Worm (Caenorhabditis elegans) whole organism, mixed stage, embryonic: ENCODE measurements around the gene F14E5.8.

Source experiments
- M03D4.4 ChIP-seq: sonication (generic microtip); optimal IDR thresholded peaks from 2 replicates; lab custom pipeline; 2017; ENCODE audit warnings: mild to moderate bottlenecking, missing genetic modification characterization, missing compliant biosample characterization
- bed-3 ChIP-seq: fragments of 200-800 bp; sonication (Bioruptor generic); optimal IDR thresholded peaks from 3 replicates; lab custom pipeline; 2018; ENCODE audit warnings: mild to moderate bottlenecking, missing genetic modification characterization, moderate library complexity, missing compliant biosample characterization
- blmp-1 ChIP-seq: fragments of 150-350 bp; optimal IDR thresholded peaks from 2 replicates; lab custom pipeline; 2014; ENCODE audit warnings: missing biosample characterization, missing genetic modification characterization
- ceh-39 ChIP-seq: fragments of 150-350 bp; optimal IDR thresholded peaks from 2 replicates; lab custom pipeline; 2014; ENCODE audit warnings: missing biosample characterization, missing genetic modification characterization
- ceh-43 ChIP-seq: fragments of 200-800 bp; sonication (Bioruptor generic); optimal IDR thresholded peaks from 2 replicates; lab custom pipeline; 2018; ENCODE audit warnings: mild to moderate bottlenecking, missing genetic modification characterization, moderate library complexity, missing compliant biosample characterization
- ceh-83 ChIP-seq: fragments of 200-800 bp; sonication (Bioruptor generic); optimal IDR thresholded peaks from 2 replicates; lab custom pipeline; 2018; ENCODE audit warnings: mild to moderate bottlenecking, missing genetic modification characterization, missing compliant biosample characterization
- cnd-1 ChIP-seq: fragments of 200-800 bp; sonication (Bioruptor generic); optimal IDR thresholded peaks from 2 replicates; lab custom pipeline; 2018; ENCODE audit warnings: mild to moderate bottlenecking, missing genetic modification characterization, missing compliant biosample characterization
- drap-1 ChIP-seq: fragments of 200-800 bp; sonication (Bioruptor generic); optimal IDR thresholded peaks from 3 replicates; lab custom pipeline; 2018; ENCODE audit warnings: mild to moderate bottlenecking, missing genetic modification characterization, missing compliant biosample characterization
- elt-1 ChIP-seq: sonication (generic microtip); optimal IDR thresholded peaks from 2 replicates; lab custom pipeline; 2017; ENCODE audit warnings: missing genetic modification characterization, mild to moderate bottlenecking, missing compliant biosample characterization, antibody characterized with exemption, moderate library complexity, borderline replicate concordance; ENCODE audit not compliant: insufficient read depth
- elt-3 ChIP-seq: fragments of 150-350 bp; optimal IDR thresholded peaks from 2 replicates; lab custom pipeline; 2014; ENCODE audit warnings: missing biosample characterization, missing genetic modification characterization
- flh-1 ChIP-seq: fragments of 200-800 bp; sonication (Bioruptor generic); optimal IDR thresholded peaks from 2 replicates; lab custom pipeline; 2018; ENCODE audit warnings: mild to moderate bottlenecking, missing genetic modification characterization, moderate library complexity, missing compliant biosample characterization
- ham-2 ChIP-seq: fragments of 200-800 bp; sonication (Bioruptor generic); optimal IDR thresholded peaks from 2 replicates; lab custom pipeline; 2018; ENCODE audit warnings: mild to moderate bottlenecking, missing genetic modification characterization, missing compliant biosample characterization
- hlh-1 ChIP-seq: fragments of 150-350 bp; optimal IDR thresholded peaks from 2 replicates; lab custom pipeline; 2014; ENCODE audit warnings: missing biosample characterization, missing genetic modification reagents, missing genetic modification characterization
- lin-13 ChIP-seq: fragments of 150-350 bp; optimal IDR thresholded peaks from 2 replicates; lab custom pipeline; 2014; ENCODE audit warnings: missing biosample characterization, missing genetic modification characterization
- lin-32 ChIP-seq: fragments of 200-800 bp; sonication (Bioruptor generic); optimal IDR thresholded peaks from 2 replicates; lab custom pipeline; 2018; ENCODE audit warnings: mild to moderate bottlenecking, missing genetic modification characterization, missing compliant biosample characterization
- lsy-2 ChIP-seq: fragments of 150-350 bp; optimal IDR thresholded peaks from 2 replicates; lab custom pipeline; 2014; ENCODE audit warnings: missing biosample characterization, missing genetic modification characterization
- mab-5 ChIP-seq: fragments of 150-350 bp; optimal IDR thresholded peaks from 2 replicates; lab custom pipeline; 2014; ENCODE audit warnings: missing biosample characterization, missing genetic modification characterization
- mep-1 ChIP-seq: fragments of 150-350 bp; optimal IDR thresholded peaks from 2 replicates; lab custom pipeline; 2017; ENCODE audit warnings: missing biosample characterization, missing genetic modification reagents, missing genetic modification characterization, inconsistent platforms
- mls-2 ChIP-seq: sonication (generic microtip); optimal IDR thresholded peaks from 2 replicates; lab custom pipeline; 2016; ENCODE audit warnings: mild to moderate bottlenecking, missing genetic modification characterization, moderate library complexity, missing compliant biosample characterization
- nhr-12 ChIP-seq: fragments of 150-350 bp; optimal IDR thresholded peaks from 2 replicates; lab custom pipeline; 2014; ENCODE audit warnings: missing biosample characterization, missing genetic modification characterization
- nhr-2 ChIP-seq: fragments of 150-350 bp; optimal IDR thresholded peaks from 2 replicates; lab custom pipeline; 2014; ENCODE audit warnings: missing biosample characterization, missing genetic modification characterization
- nhr-237 ChIP-seq: fragments of 150-350 bp; optimal IDR thresholded peaks from 2 replicates; lab custom pipeline; 2014; ENCODE audit warnings: missing biosample characterization, missing genetic modification characterization
- nhr-28 ChIP-seq: fragments of 150-350 bp; optimal IDR thresholded peaks from 2 replicates; lab custom pipeline; 2014; ENCODE audit warnings: missing biosample characterization, missing genetic modification characterization
- nhr-76 ChIP-seq: sonication (generic microtip); optimal IDR thresholded peaks from 2 replicates; lab custom pipeline; 2017; ENCODE audit warnings: missing biosample characterization, missing genetic modification characterization
- pha-4 ChIP-seq: fragments of 150-350 bp; optimal IDR thresholded peaks from 2 replicates; lab custom pipeline; 2018; ENCODE audit warnings: missing biosample characterization, missing genetic modification reagents, missing genetic modification characterization
- sem-2 ChIP-seq: fragments of 200-800 bp; sonication (Bioruptor generic); optimal IDR thresholded peaks from 2 replicates; lab custom pipeline; 2018; ENCODE audit warnings: mild to moderate bottlenecking, missing genetic modification characterization, missing compliant biosample characterization
- snpc-4 ChIP-seq: fragments of 150-350 bp; optimal IDR thresholded peaks from 2 replicates; lab custom pipeline; 2014; ENCODE audit warnings: missing biosample characterization, missing genetic modification characterization
- sptf-1 ChIP-seq: sonication (generic microtip); optimal IDR thresholded peaks from 2 replicates; lab custom pipeline; 2017; ENCODE audit warnings: mild to moderate bottlenecking, missing genetic modification characterization, moderate library complexity, missing compliant biosample characterization
- tbx-8 ChIP-seq: fragments of 200-800 bp; sonication (Bioruptor generic); optimal IDR thresholded peaks from 2 replicates; lab custom pipeline; 2018; ENCODE audit warnings: mild to moderate bottlenecking, missing genetic modification characterization, moderate library complexity, missing compliant biosample characterization
- unc-120 ChIP-seq: sonication (generic microtip); optimal IDR thresholded peaks from 2 replicates; lab custom pipeline; 2017; ENCODE audit warnings: missing genetic modification characterization, missing compliant biosample characterization; ENCODE audit not compliant: poor library complexity, severe bottlenecking
- unc-39 ChIP-seq: fragments of 150-350 bp; optimal IDR thresholded peaks from 2 replicates; lab custom pipeline; 2014; ENCODE audit warnings: missing biosample characterization, missing genetic modification characterization
- unc-62 ChIP-seq: fragments of 150-350 bp; optimal IDR thresholded peaks from 2 replicates; lab custom pipeline; 2014; ENCODE audit warnings: missing biosample characterization, missing genetic modification reagents, missing genetic modification characterization
- zip-8 ChIP-seq: fragments of 150-350 bp; optimal IDR thresholded peaks from 2 replicates; lab custom pipeline; 2014; ENCODE audit warnings: missing biosample characterization, missing genetic modification characterization
- ztf-11 ChIP-seq: fragments of 150-350 bp; optimal IDR thresholded peaks from 2 replicates; lab custom pipeline; 2014; ENCODE audit warnings: missing biosample characterization, missing genetic modification characterization

The F14E5.8 gene

ce11 chrII:8409538-8409937 is 10.4 kb upstream of the F14E5.8 start:
- TF ChIP-seq unc-120 (tag; lab: Kevin White, UChicago) (no peak), M03D4.4 (tag; lab: Kevin White, UChicago) (no peak), unc-62 (GFP tag; lab: Kevin White, UChicago) (no peak), flh-1 (no peak), mls-2 (no peak), hlh-1 (no peak), pha-4 (tag; lab: Kevin White, UChicago) (no peak), zip-8 (tag; lab: Kevin White, UChicago) (no peak), elt-3 (tag; lab: Kevin White, UChicago) (no peak), ceh-39 (tag; lab: Kevin White, UChicago) (no peak), ham-2 (GFP tag; lab: Kevin White, UChicago) (no peak), nhr-28 (tag; lab: Kevin White, UChicago) (no peak), blmp-1 (tag; lab: Kevin White, UChicago) (no peak), mep-1 (tag; lab: Kevin White, UChicago) (no peak)

DNA sequence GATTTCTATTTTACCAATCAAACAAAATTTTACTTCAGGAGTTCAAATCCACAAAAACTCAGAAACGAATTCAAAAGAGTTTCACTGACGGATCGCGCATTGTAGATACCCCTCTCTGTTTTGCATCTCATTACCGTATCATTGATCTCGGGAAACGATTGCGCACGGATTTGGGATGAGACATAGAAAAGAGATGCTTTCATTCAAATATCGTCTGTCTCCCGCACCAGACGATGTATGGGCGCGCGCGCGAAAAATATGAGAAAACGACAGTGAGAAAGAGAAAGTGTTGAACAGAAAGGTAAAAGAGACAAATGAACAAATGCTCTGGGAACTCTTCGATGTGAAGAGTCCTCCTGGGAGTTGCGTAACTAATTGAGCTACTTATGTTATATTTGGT is 8.9 kb upstream of the F14E5.8 start:
- TF ChIP-seq blmp-1 (tag; lab: Kevin White, UChicago) (peak; percentile 7), unc-39 (tag; lab: Kevin White, UChicago) (no peak), elt-1 (peak; percentile 84), unc-120 (tag; lab: Kevin White, UChicago) (no peak), zip-8 (tag; lab: Kevin White, UChicago) (peak; percentile 77), unc-62 (GFP tag; lab: Kevin White, UChicago) (no peak), mab-5 (tag; lab: Kevin White, UChicago) (no peak), flh-1 (no peak), nhr-237 (tag; lab: Kevin White, UChicago) (no peak), nhr-12 (no peak), tbx-8 (no peak), sem-2 (no peak), ztf-11 (tag; lab: Kevin White, UChicago) (no peak)

ce11 chrII:8412061-8412721 is 7.7 kb upstream of the F14E5.8 start, which contains the start of gene efl-3:
efl-3 (plus strand) TSS chrII:8412671.
- no peak for TF ChIP-seq unc-39 (tag; lab: Kevin White, UChicago)
- TF ChIP-seq cnd-1 (tag; lab: Kevin White, UChicago), result peak; percentile 70
- TF ChIP-seq sptf-1 (tag; lab: Kevin White, UChicago), result peak; percentile 51
- TF ChIP-seq lin-13 (tag; lab: Kevin White, UChicago), result peak; percentile 20
- peak; percentile 41 for TF ChIP-seq mls-2
- TF ChIP-seq hlh-1, result peak; percentile 19
- peak; percentile 31 for TF ChIP-seq mep-1 (tag; lab: Kevin White, UChicago)
- peak; percentile 86 for TF ChIP-seq nhr-2 (tag; lab: Kevin White, UChicago)
- TF ChIP-seq nhr-12, result no peak

DNA sequence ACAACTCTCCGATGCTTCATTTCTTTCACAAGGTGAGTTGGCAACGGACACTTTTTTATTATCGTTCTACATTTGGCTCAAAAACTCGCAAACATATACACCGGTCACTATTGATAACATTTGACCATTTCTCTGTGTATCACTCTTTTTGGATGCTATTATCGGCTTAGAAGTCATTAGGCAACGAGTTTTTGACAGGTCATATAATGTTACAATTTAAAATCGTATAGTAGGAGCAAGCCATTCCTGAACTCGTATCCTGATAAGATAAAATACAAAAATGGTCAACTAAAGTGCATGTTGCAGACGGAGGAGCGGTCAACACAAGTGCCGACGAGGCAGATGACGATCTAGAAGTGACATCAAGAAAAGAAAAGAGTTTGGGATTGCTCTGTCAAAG is 7.0 kb upstream of the F14E5.8 start:
- no peak for TF ChIP-seq ceh-43 (GFP tag; lab: Kevin White, UChicago)
- no peak for TF ChIP-seq ceh-39 (tag; lab: Kevin White, UChicago)
- no peak for TF ChIP-seq ham-2 (GFP tag; lab: Kevin White, UChicago)
- TF ChIP-seq tbx-8, result no peak
- TF ChIP-seq nhr-76 (tag; lab: Kevin White, UChicago), result no peak

ce11 chrII:8415035-8415434 is 4.9 kb upstream of the F14E5.8 start:
- TF ChIP-seq nhr-2 (tag; lab: Kevin White, UChicago) (peak; percentile 93), nhr-28 (tag; lab: Kevin White, UChicago) (no peak), sptf-1 (tag; lab: Kevin White, UChicago) (no peak), ztf-11 (tag; lab: Kevin White, UChicago) (no peak), nhr-237 (tag; lab: Kevin White, UChicago) (no peak), mep-1 (tag; lab: Kevin White, UChicago) (no peak), zip-8 (tag; lab: Kevin White, UChicago) (peak; percentile 97), pha-4 (tag; lab: Kevin White, UChicago) (no peak), drap-1 (no peak), lin-13 (tag; lab: Kevin White, UChicago) (no peak), bed-3 (no peak), snpc-4 (tag; lab: Kevin White, UChicago) (no peak), unc-39 (tag; lab: Kevin White, UChicago) (no peak), flh-1 (no peak), ceh-83 (GFP tag; lab: Kevin White, UChicago) (no peak), M03D4.4 (tag; lab: Kevin White, UChicago) (no peak), blmp-1 (tag; lab: Kevin White, UChicago) (no peak), ceh-43 (GFP tag; lab: Kevin White, UChicago) (no peak), elt-1 (peak; percentile 33), tbx-8 (no peak), ham-2 (GFP tag; lab: Kevin White, UChicago) (no peak), lin-32 (GFP tag; lab: Kevin White, UChicago) (no peak), lsy-2 (no peak), cnd-1 (tag; lab: Kevin White, UChicago) (peak; percentile 79), unc-120 (tag; lab: Kevin White, UChicago) (no peak)
